Worm (Caenorhabditis elegans) whole organism, early embryonic: ENCODE data around the gene F36G3.1.
A peak's percentile ranks its signal among the peaks of the same experiment; 100 is the strongest.

Experiments used
- B0310.2 ChIP-seq: sonication (generic microtip); optimal IDR thresholded peaks from 2 replicates; lab custom pipeline; 2016; ENCODE audit warnings: mild to moderate bottlenecking, missing genetic modification characterization, missing compliant biosample characterization
- F13C5.2 ChIP-seq: sonication (generic microtip); optimal IDR thresholded peaks from 2 replicates; lab custom pipeline; 2017; ENCODE audit warnings: mild to moderate bottlenecking, missing genetic modification characterization, inconsistent platforms, missing compliant biosample characterization
- aly-1 ChIP-seq: sonication (generic microtip); optimal IDR thresholded peaks from 2 replicates; lab custom pipeline; 2016; ENCODE audit warnings: missing genetic modification characterization, missing compliant biosample characterization
- ama-1 ChIP-seq: fragments of 150-350 bp; optimal IDR thresholded peaks from 2 replicates; lab custom pipeline; 2014
- ceh-13 ChIP-seq: fragments of 200-800 bp; sonication (Bioruptor generic); optimal IDR thresholded peaks from 2 replicates; lab custom pipeline; 2018; ENCODE audit warnings: mild to moderate bottlenecking, missing genetic modification characterization, missing compliant biosample characterization
- ceh-36 ChIP-seq: sonication (generic microtip); optimal IDR thresholded peaks from 2 replicates; lab custom pipeline; 2016; ENCODE audit warnings: missing genetic modification characterization, inconsistent platforms, missing compliant biosample characterization
- ets-7 ChIP-seq: sonication (generic microtip); optimal IDR thresholded peaks from 2 replicates; lab custom pipeline; 2016; ENCODE audit warnings: missing genotype, missing genetic modification characterization, missing compliant biosample characterization
- flt-1 ChIP-seq: fragments of 200-800 bp; sonication (Bioruptor generic); IDR thresholded peaks from 2 replicates; pipeline ENCODE4 v1.3.6; 2022; ENCODE audit warnings: missing genetic modification characterization, missing compliant biosample characterization
- hmbx-1 ChIP-seq: sonication (generic microtip); optimal IDR thresholded peaks from 2 replicates; lab custom pipeline; 2016; ENCODE audit warnings: mild to moderate bottlenecking, missing genetic modification characterization, missing compliant biosample characterization
- hmg-4 ChIP-seq: fragments of 200-800 bp; sonication (Bioruptor generic); optimal IDR thresholded peaks from 2 replicates; lab custom pipeline; 2018; ENCODE audit warnings: mild to moderate bottlenecking, missing genetic modification characterization, missing compliant biosample characterization
- hnd-1 ChIP-seq: sonication (generic microtip); optimal IDR thresholded peaks from 2 replicates; lab custom pipeline; 2016; ENCODE audit warnings: missing genetic modification characterization, missing compliant biosample characterization
- pes-1 ChIP-seq: fragments of 200-800 bp; sonication (Bioruptor generic); IDR thresholded peaks from 2 replicates; pipeline ENCODE4 v1.3.6; 2022; ENCODE audit warnings: missing genetic modification reagents, missing genetic modification characterization, missing compliant biosample characterization
- scrt-1 ChIP-seq: fragments of 200-800 bp; sonication (Bioruptor generic); IDR thresholded peaks from 2 replicates; pipeline ENCODE4 v1.3.6; 2022; ENCODE audit warnings: missing genetic modification characterization, missing compliant biosample characterization
- sea-1 ChIP-seq: fragments of 200-800 bp; sonication (Bioruptor generic); conservative IDR thresholded peaks from 2 replicates; pipeline ENCODE4 v1.3.6; 2022; ENCODE audit warnings: missing genetic modification characterization, missing compliant biosample characterization
- tbx-11 ChIP-seq: fragments of 200-800 bp; sonication (Bioruptor generic); IDR thresholded peaks from 2 replicates; pipeline ENCODE4 v1.3.6; 2022; ENCODE audit warnings: missing genetic modification characterization, missing compliant biosample characterization
- tbx-37 ChIP-seq: fragments of 200-800 bp; sonication (Bioruptor generic); conservative IDR thresholded peaks from 2 replicates; pipeline ENCODE4 v1.3.6; 2022; ENCODE audit warnings: missing genetic modification reagents, missing genetic modification characterization, missing compliant biosample characterization
- tra-4 ChIP-seq: sonication (generic microtip); optimal IDR thresholded peaks from 2 replicates; lab custom pipeline; 2017; ENCODE audit warnings: missing genetic modification characterization, missing compliant biosample characterization

Gene F36G3.1

ce11 chrX:9756971-9757370 is 32.0 kb downstream of the F36G3.1 start, which contains the start of gene T09B9.1:
T09B9.1 (plus strand) TSS chrX:9757271.
- TF ChIP-seq F13C5.2 (no peak), hmbx-1 (no peak), tra-4 (tag; lab: Kevin White, UChicago) (no peak), flt-1 (GFP tag; lab: Robert Waterston, UW) (no peak), tbx-11 (GFP tag; lab: Robert Waterston, UW) (no peak), scrt-1 (GFP tag; lab: Robert Waterston, UW) (no peak), ceh-36 (tag; lab: Kevin White, UChicago) (no peak), hnd-1 (tag; lab: Kevin White, UChicago) (no peak), tbx-37 (GFP tag; lab: Robert Waterston, UW) (no peak), aly-1 (tag; lab: Kevin White, UChicago) (no peak), hmg-4 (GFP tag; lab: Kevin White, UChicago) (no peak), pes-1 (no peak)

- no peak for TF ChIP-seq hmg-4 (GFP tag; lab: Kevin White, UChicago)
- no peak for TF ChIP-seq sea-1 (GFP tag; lab: Robert Waterston, UW)
- no peak for TF ChIP-seq tra-4 (tag; lab: Kevin White, UChicago)
- no peak for TF ChIP-seq scrt-1 (GFP tag; lab: Robert Waterston, UW)
- no peak for TF ChIP-seq ceh-36 (tag; lab: Kevin White, UChicago)
- no peak for TF ChIP-seq hnd-1 (tag; lab: Kevin White, UChicago)
- TF ChIP-seq ets-7 (tag; lab: Kevin White, UChicago), result no peak
- TF ChIP-seq ama-1 (lab: Kevin White, UChicago), result no peak
- TF ChIP-seq flt-1 (GFP tag; lab: Robert Waterston, UW), result no peak
- no peak for TF ChIP-seq F13C5.2
- TF ChIP-seq tbx-11 (GFP tag; lab: Robert Waterston, UW), result no peak
- no peak for TF ChIP-seq aly-1 (tag; lab: Kevin White, UChicago)
These were observed 34.5 kb downstream of the F36G3.1 start for ce11 chrX:9754537-9754936.

- TF ChIP-seq tbx-37 (GFP tag; lab: Robert Waterston, UW) (peak; percentile 99), sea-1 (GFP tag; lab: Robert Waterston, UW) (peak; percentile 98), B0310.2 (tag; lab: Kevin White, UChicago) (peak; percentile 98), aly-1 (tag; lab: Kevin White, UChicago) (peak; percentile 98), scrt-1 (GFP tag; lab: Robert Waterston, UW) (peak; percentile 99), pes-1 (peak; percentile 99), ets-7 (tag; lab: Kevin White, UChicago) (peak; percentile 93), ceh-13 (GFP tag; lab: Kevin White, UChicago) (peak; percentile 95), flt-1 (GFP tag; lab: Robert Waterston, UW) (peak; percentile 98), F13C5.2 (peak; percentile 97), hnd-1 (tag; lab: Kevin White, UChicago) (peak; percentile 95), hmbx-1 (peak; percentile 92), hmg-4 (GFP tag; lab: Kevin White, UChicago) (peak; percentile 99), ceh-36 (tag; lab: Kevin White, UChicago) (peak; percentile 95), tra-4 (tag; lab: Kevin White, UChicago) (peak; percentile 91), tbx-11 (GFP tag; lab: Robert Waterston, UW) (peak; percentile 99)
These were observed 45.5 kb downstream of the F36G3.1 start for ce11 chrX:9743513-9743914.

- TF ChIP-seq tbx-37 (GFP tag; lab: Robert Waterston, UW), result no peak
- no peak for TF ChIP-seq ets-7 (tag; lab: Kevin White, UChicago)
These were observed 47.0 kb downstream of the F36G3.1 start for ce11 chrX:9742058-9742457.

- TF ChIP-seq hmg-4 (GFP tag; lab: Kevin White, UChicago) (peak; percentile 32), scrt-1 (GFP tag; lab: Robert Waterston, UW) (no peak), B0310.2 (tag; lab: Kevin White, UChicago) (no peak), F13C5.2 (peak; percentile 49)
These were observed 51.3 kb downstream of the F36G3.1 start, which contains the start of gene F15G9.5 for ce11 chrX:9737730-9738129. F15G9.5 (minus strand) TSS chrX:9737888.

ce11 chrX:9735479-9735878 is 53.5 kb downstream of the F36G3.1 start:
- TF ChIP-seq sea-1 (GFP tag; lab: Robert Waterston, UW) (no peak), tbx-37 (GFP tag; lab: Robert Waterston, UW) (no peak), tra-4 (tag; lab: Kevin White, UChicago) (no peak), pes-1 (no peak), scrt-1 (GFP tag; lab: Robert Waterston, UW) (no peak), hmg-4 (GFP tag; lab: Kevin White, UChicago) (no peak), ceh-36 (tag; lab: Kevin White, UChicago) (no peak), ama-1 (lab: Kevin White, UChicago) (no peak), F13C5.2 (no peak), flt-1 (GFP tag; lab: Robert Waterston, UW) (no peak)
